Worm (Caenorhabditis elegans) whole organism, L2 larva: Measurements from ENCODE around the gene twk-13.

Experiments used
- C34F6.9 ChIP-seq: fragments of 150-350 bp; optimal IDR thresholded peaks from 2 replicates; lab custom pipeline; 2014; ENCODE audit warnings: missing biosample characterization, missing genetic modification characterization
- F13H6.1 ChIP-seq: sonication (generic microtip); optimal IDR thresholded peaks from 2 replicates; lab custom pipeline; 2016; ENCODE audit warnings: missing genetic modification characterization, missing compliant biosample characterization
- R02D3.7 ChIP-seq: fragments of 150-350 bp; optimal IDR thresholded peaks from 2 replicates; lab custom pipeline; 2014; ENCODE audit warnings: missing biosample characterization, missing genetic modification characterization
- Y55F3AM.14 ChIP-seq: fragments of 200-800 bp; sonication (Bioruptor generic); optimal IDR thresholded peaks from 2 replicates; lab custom pipeline; 2018; ENCODE audit warnings: mild to moderate bottlenecking, missing genetic modification characterization, missing compliant biosample characterization
- ZK546.5 ChIP-seq: sonication (generic microtip); optimal IDR thresholded peaks from 2 replicates; lab custom pipeline; 2017; ENCODE audit warnings: missing biosample characterization, missing genetic modification characterization
- alr-1 ChIP-seq: fragments of 150-350 bp; optimal IDR thresholded peaks from 2 replicates; lab custom pipeline; 2014; ENCODE audit warnings: missing biosample characterization, missing genetic modification characterization
- aly-2 ChIP-seq: fragments of 150-350 bp; optimal IDR thresholded peaks from 2 replicates; lab custom pipeline; 2014; ENCODE audit warnings: missing biosample characterization, missing genetic modification characterization
- ama-1 ChIP-seq: fragments of 150-350 bp; optimal IDR thresholded peaks from 2 replicates; lab custom pipeline; 2018; ENCODE audit warnings: inconsistent platforms
- blmp-1 ChIP-seq: sonication (generic microtip); optimal IDR thresholded peaks from 2 replicates; lab custom pipeline; 2017; ENCODE audit warnings: missing genetic modification characterization, mild to moderate bottlenecking, missing compliant biosample characterization, antibody characterized with exemption, moderate library complexity; ENCODE audit not compliant: insufficient read depth
- ceh-16 ChIP-seq: fragments of 150-350 bp; optimal IDR thresholded peaks from 2 replicates; lab custom pipeline; 2014; ENCODE audit warnings: missing biosample characterization, missing genetic modification characterization
- ceh-82 ChIP-seq: fragments of 150-350 bp; optimal IDR thresholded peaks from 2 replicates; lab custom pipeline; 2014; ENCODE audit warnings: missing biosample characterization, missing genetic modification characterization
- crh-2 ChIP-seq: sonication (generic microtip); optimal IDR thresholded peaks from 2 replicates; lab custom pipeline; 2017; ENCODE audit warnings: missing biosample characterization, missing genetic modification characterization
- elt-1 ChIP-seq: fragments of 150-350 bp; optimal IDR thresholded peaks from 2 replicates; lab custom pipeline; 2014; ENCODE audit warnings: missing biosample characterization, missing genetic modification characterization
- elt-3 ChIP-seq: sonication (generic microtip); optimal IDR thresholded peaks from 2 replicates; lab custom pipeline; 2017; ENCODE audit warnings: missing biosample characterization, missing genetic modification characterization
- lin-13 ChIP-seq: fragments of 150-350 bp; optimal IDR thresholded peaks from 2 replicates; lab custom pipeline; 2014; ENCODE audit warnings: missing biosample characterization, missing genetic modification reagents, missing genetic modification characterization
- lsy-2 ChIP-seq, 2 experiments: fragments of 150-350 bp in 1 of 2; sonication (generic microtip) in 1 of 2; optimal IDR thresholded peaks; 2 replicates each; lab custom pipeline; 2014 to 2017; ENCODE audit warnings: missing biosample characterization in 2 of 2, missing genetic modification characterization in 2 of 2
- mab-5 ChIP-seq: fragments of 150-350 bp; optimal IDR thresholded peaks from 2 replicates; lab custom pipeline; 2014; ENCODE audit warnings: missing biosample characterization, missing genetic modification characterization
- mbf-1 ChIP-seq: sonication (generic microtip); optimal IDR thresholded peaks from 2 replicates; lab custom pipeline; 2017; ENCODE audit warnings: missing biosample characterization, missing genetic modification characterization
- mdl-1 ChIP-seq, 2 experiments: fragments of 150-350 bp in 1 of 2; sonication (generic microtip) in 1 of 2; optimal IDR thresholded peaks; 2 replicates each; lab custom pipeline; 2017; ENCODE audit warnings: missing biosample characterization in 2 of 2, missing genetic modification characterization in 2 of 2
- nhr-11 ChIP-seq: fragments of 150-350 bp; optimal IDR thresholded peaks from 2 replicates; lab custom pipeline; 2014; ENCODE audit warnings: missing biosample characterization, missing genetic modification characterization
- nhr-129 ChIP-seq: fragments of 150-350 bp; optimal IDR thresholded peaks from 2 replicates; lab custom pipeline; 2014; ENCODE audit warnings: missing biosample characterization, missing genetic modification characterization
- nhr-21 ChIP-seq: fragments of 150-350 bp; optimal IDR thresholded peaks from 2 replicates; lab custom pipeline; 2014; ENCODE audit warnings: missing biosample characterization, missing genetic modification characterization
- nhr-23 ChIP-seq: fragments of 150-350 bp; optimal IDR thresholded peaks from 2 replicates; lab custom pipeline; 2014; ENCODE audit warnings: missing biosample characterization, missing genetic modification reagents, missing genetic modification characterization
- nhr-237 ChIP-seq: fragments of 150-350 bp; optimal IDR thresholded peaks from 2 replicates; lab custom pipeline; 2014; ENCODE audit warnings: missing biosample characterization, missing genetic modification characterization
- nhr-25 ChIP-seq: fragments of 150-350 bp; sonication (generic microtip); optimal IDR thresholded peaks from 3 replicates; lab custom pipeline; 2014; ENCODE audit warnings: missing biosample characterization, missing genetic modification characterization
- nhr-77 ChIP-seq: fragments of 150-350 bp; optimal IDR thresholded peaks from 2 replicates; lab custom pipeline; 2014; ENCODE audit warnings: missing biosample characterization, missing genetic modification characterization
- peb-1 ChIP-seq: fragments of 150-350 bp; optimal IDR thresholded peaks from 2 replicates; lab custom pipeline; 2014; ENCODE audit warnings: missing biosample characterization, missing genetic modification characterization
- sem-4 ChIP-seq: fragments of 150-350 bp; optimal IDR thresholded peaks from 2 replicates; lab custom pipeline; 2014; ENCODE audit warnings: missing biosample characterization, missing genetic modification reagents, missing genetic modification characterization
- skn-1 ChIP-seq: sonication (generic microtip); optimal IDR thresholded peaks from 2 replicates; lab custom pipeline; 2017; ENCODE audit warnings: missing biosample characterization, missing genetic modification characterization
- sma-3 ChIP-seq: sonication (generic microtip); optimal IDR thresholded peaks from 2 replicates; lab custom pipeline; 2016; ENCODE audit warnings: missing genetic modification reagents, missing genetic modification characterization, missing compliant biosample characterization
- sma-9 ChIP-seq, 2 experiments: fragments of 150-350 bp in 1 of 2; sonication (generic microtip) in 1 of 2; optimal IDR thresholded peaks; 2 replicates each; lab custom pipeline; 2014 to 2016; ENCODE audit warnings: missing genetic modification characterization in 2 of 2, mild to moderate bottlenecking in 1 of 2, missing biosample characterization in 1 of 2, missing compliant biosample characterization in 1 of 2, missing genetic modification reagents in 1 of 2, moderate library complexity in 1 of 2
- snpc-4 ChIP-seq: fragments of 150-350 bp; optimal IDR thresholded peaks from 2 replicates; lab custom pipeline; 2014; ENCODE audit warnings: missing biosample characterization, missing genetic modification characterization
- unc-39 ChIP-seq: fragments of 150-350 bp; optimal IDR thresholded peaks from 2 replicates; lab custom pipeline; 2014; ENCODE audit warnings: missing biosample characterization, missing genetic modification characterization
- unc-62 ChIP-seq: fragments of 150-350 bp; optimal IDR thresholded peaks from 2 replicates; lab custom pipeline; 2014; ENCODE audit warnings: missing biosample characterization, missing genetic modification reagents, missing genetic modification characterization
- zag-1 ChIP-seq: fragments of 150-350 bp; optimal IDR thresholded peaks from 2 replicates; lab custom pipeline; 2014; ENCODE audit warnings: missing biosample characterization, missing genetic modification characterization
- ztf-11 ChIP-seq: sonication (generic microtip); optimal IDR thresholded peaks from 2 replicates; lab custom pipeline; 2017; ENCODE audit warnings: missing biosample characterization, missing genetic modification characterization
- ztf-4 ChIP-seq: fragments of 150-350 bp; optimal IDR thresholded peaks from 2 replicates; lab custom pipeline; 2014; ENCODE audit warnings: missing biosample characterization, missing genetic modification characterization

The twk-13 gene

ce11 chrV:12358347-12358746 lies 20.6 kb upstream of the twk-13 start, which contains the start of gene F23H12.5:
F23H12.5 (plus strand) TSS chrV:12358647.
- TF ChIP-seq nhr-237 (tag; lab: Kevin White, UChicago): no peak
- no peak for TF ChIP-seq sma-9 (GFP tag; optimal IDR thresholded peaks at IDR 0.05; lab: Kevin White, UChicago)
- no peak for TF ChIP-seq sma-9 (tag; optimal IDR thresholded peaks at IDR 0.05; lab: Kevin White, UChicago)
- no peak for TF ChIP-seq peb-1 (tag; lab: Kevin White, UChicago)
- TF ChIP-seq ZK546.5: no peak
- TF ChIP-seq ama-1 (lab: Kevin White, UChicago): no peak
- TF ChIP-seq skn-1 (tag; lab: Kevin White, UChicago): no peak
- TF ChIP-seq ztf-11 (tag; lab: Kevin White, UChicago): no peak
- TF ChIP-seq nhr-77: no peak
- no peak for TF ChIP-seq aly-2 (tag; lab: Kevin White, UChicago)
- no peak for TF ChIP-seq nhr-11
- no peak for TF ChIP-seq F13H6.1 (tag; lab: Kevin White, UChicago)
- no peak for TF ChIP-seq elt-3 (tag; lab: Kevin White, UChicago)
- no peak for TF ChIP-seq lin-13 (GFP tag; lab: Kevin White, UChicago)
- no peak for TF ChIP-seq mab-5 (tag; lab: Kevin White, UChicago)
- TF ChIP-seq R02D3.7 (tag; lab: Kevin White, UChicago): no peak
- no peak for TF ChIP-seq elt-1 (tag; lab: Kevin White, UChicago)
- no peak for TF ChIP-seq nhr-23
- TF ChIP-seq snpc-4 (tag; lab: Kevin White, UChicago): no peak
- TF ChIP-seq zag-1: no peak
- TF ChIP-seq, all 48 proteins: peak for 0

DNA sequence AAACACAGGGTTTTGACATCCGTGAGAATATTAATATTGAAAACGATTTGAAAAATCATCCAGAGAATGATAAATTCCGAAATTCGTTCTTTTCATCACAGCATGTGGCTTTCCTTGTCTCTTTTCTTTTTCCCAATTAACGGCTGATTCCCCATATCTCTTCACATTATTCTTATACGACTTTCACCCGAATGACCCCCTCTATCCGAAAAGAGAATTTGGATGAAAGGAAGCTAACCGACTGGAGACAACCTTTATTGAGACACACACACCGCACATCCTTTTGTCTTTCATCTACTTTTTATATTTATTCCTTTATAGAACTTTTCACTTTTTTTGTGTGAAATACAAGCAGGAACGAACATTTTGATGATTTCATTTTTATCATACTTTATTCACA lies 19.8 kb upstream of the twk-13 start:
- TF ChIP-seq R02D3.7 (tag; lab: Kevin White, UChicago) (no peak), mdl-1 (tag; optimal IDR thresholded peaks at IDR 0.05; lab: Kevin White, UChicago) (no peak), nhr-21 (tag; lab: Kevin White, UChicago) (no peak), snpc-4 (tag; lab: Kevin White, UChicago) (no peak), nhr-129 (tag; lab: Kevin White, UChicago) (no peak), unc-62 (GFP tag; lab: Kevin White, UChicago) (no peak), skn-1 (tag; lab: Kevin White, UChicago) (no peak), sma-3 (no peak), unc-39 (tag; lab: Kevin White, UChicago) (no peak), ceh-82 (no peak), ZK546.5 (no peak), sma-9 (GFP tag; optimal IDR thresholded peaks at IDR 0.05; lab: Kevin White, UChicago) (no peak), sma-9 (tag; optimal IDR thresholded peaks at IDR 0.05; lab: Kevin White, UChicago) (no peak), Y55F3AM.14 (no peak), mbf-1 (tag; lab: Kevin White, UChicago) (no peak), nhr-25 (tag; lab: Kevin White, UChicago) (no peak), ztf-4 (tag; lab: Kevin White, UChicago) (no peak), elt-3 (tag; lab: Kevin White, UChicago) (no peak)

ce11 chrV:12354193-12354830 lies 16.5 kb upstream of the twk-13 start:
- peak; percentile 53 for TF ChIP-seq sem-4 (tag; lab: Kevin White, UChicago)
- TF ChIP-seq lsy-2 (tag; optimal IDR thresholded peaks at IDR 0.05; lab: Kevin White, UChicago): peak in 1 of 2 experiments; percentile 43
- peak; percentile 84 for TF ChIP-seq ama-1 (lab: Kevin White, UChicago)
- no peak for TF ChIP-seq R02D3.7 (tag; lab: Kevin White, UChicago)
- no peak for TF ChIP-seq alr-1 (tag; lab: Kevin White, UChicago)
- no peak for TF ChIP-seq Y55F3AM.14
- no peak for TF ChIP-seq nhr-77
- no peak for TF ChIP-seq nhr-237 (tag; lab: Kevin White, UChicago)
- peak; percentile 11 for TF ChIP-seq blmp-1
- TF ChIP-seq nhr-21 (tag; lab: Kevin White, UChicago): peak; percentile 52
- no peak for TF ChIP-seq nhr-25 (tag; lab: Kevin White, UChicago)
- TF ChIP-seq skn-1 (tag; lab: Kevin White, UChicago): no peak

- TF ChIP-seq R02D3.7 (tag; lab: Kevin White, UChicago) (no peak), mdl-1 (tag; optimal IDR thresholded peaks at IDR 0.05; lab: Kevin White, UChicago) (no peak), lsy-2 (tag; optimal IDR thresholded peaks at IDR 0.05; lab: Kevin White, UChicago) (no peak), ztf-11 (tag; lab: Kevin White, UChicago) (no peak), nhr-23 (no peak), skn-1 (tag; lab: Kevin White, UChicago) (no peak), sma-9 (GFP tag; optimal IDR thresholded peaks at IDR 0.05; lab: Kevin White, UChicago) (no peak), sma-9 (tag; optimal IDR thresholded peaks at IDR 0.05; lab: Kevin White, UChicago) (no peak), C34F6.9 (tag; lab: Kevin White, UChicago) (no peak), alr-1 (tag; lab: Kevin White, UChicago) (no peak), sem-4 (tag; lab: Kevin White, UChicago) (no peak), nhr-77 (no peak), ceh-16 (tag; lab: Kevin White, UChicago) (no peak), Y55F3AM.14 (no peak), crh-2 (tag; lab: Kevin White, UChicago) (no peak), unc-62 (GFP tag; lab: Kevin White, UChicago) (no peak)
Measured at ce11 chrV:12353505-12353904, 15.7 kb upstream of the twk-13 start.
